Worm (Caenorhabditis elegans) whole organism, midembryonic: Measurements from ENCODE around the gene chil-24.

ENCODE experiments used
- T22C8.4 ChIP-seq: fragments of 200-800 bp; sonication (Bioruptor generic); IDR thresholded peaks from 2 replicates; pipeline ENCODE4 v1.3.6; 2022; ENCODE audit warnings: missing genetic modification characterization, missing compliant biosample characterization
- cog-1 ChIP-seq: sonication (generic microtip); optimal IDR thresholded peaks from 2 replicates; lab custom pipeline; 2016; ENCODE audit warnings: missing genetic modification characterization, missing compliant biosample characterization
- flt-1 ChIP-seq: fragments of 200-800 bp; sonication (Bioruptor generic); IDR thresholded peaks from 2 replicates; pipeline ENCODE4 v1.3.6; 2022; ENCODE audit warnings: missing genetic modification characterization, missing compliant biosample characterization
- klf-2 ChIP-seq: fragments of 200-800 bp; sonication (Bioruptor generic); conservative IDR thresholded peaks from 2 replicates; pipeline ENCODE4 v1.3.6; 2022; ENCODE audit warnings: missing genetic modification reagents, missing genetic modification characterization, missing compliant biosample characterization
- med-1 ChIP-seq: sonication (generic microtip); optimal IDR thresholded peaks from 2 replicates; lab custom pipeline; 2017; ENCODE audit warnings: missing genetic modification characterization, mild to moderate bottlenecking, missing compliant biosample characterization, antibody characterized with exemption, missing genetic modification reagents; ENCODE audit not compliant: insufficient read depth
- ref-1 ChIP-seq: fragments of 200-800 bp; sonication (Bioruptor generic); conservative IDR thresholded peaks from 2 replicates; pipeline ENCODE4 v1.3.6; 2022; ENCODE audit warnings: missing genetic modification reagents, missing genetic modification characterization, missing compliant biosample characterization
- tab-1 ChIP-seq: fragments of 200-800 bp; sonication (Bioruptor generic); IDR thresholded peaks from 2 replicates; pipeline ENCODE4 v1.3.6; 2022; ENCODE audit warnings: missing genetic modification characterization, missing compliant biosample characterization
- ztf-23 ChIP-seq: fragments of 200-800 bp; sonication (Bioruptor generic); IDR thresholded peaks from 2 replicates; pipeline ENCODE4 v1.3.6; 2022; ENCODE audit warnings: missing genetic modification reagents, missing genetic modification characterization, missing compliant biosample characterization
- ztf-29 ChIP-seq: fragments of 200-800 bp; sonication (Bioruptor generic); IDR thresholded peaks from 2 replicates; pipeline ENCODE4 v1.3.6; 2022; ENCODE audit warnings: missing genetic modification reagents, missing genetic modification characterization, missing compliant biosample characterization

The chil-24 gene

ce11 chrII:3108101-3108500 is 20.9 kb upstream of the chil-24 start:
- TF ChIP-seq T22C8.4 (GFP tag; lab: Robert Waterston, UW) (no peak), ztf-23 (GFP tag; lab: Robert Waterston, UW) (no peak), klf-2 (GFP tag; lab: Robert Waterston, UW) (no peak), tab-1 (0 out of 2 replicates have a peak, but pooled peaks have one; percentile 47)

- TF ChIP-seq ztf-29 (GFP tag; lab: Robert Waterston, UW) (no peak), tab-1 (no peak), ztf-23 (GFP tag; lab: Robert Waterston, UW) (no peak), flt-1 (GFP tag; lab: Robert Waterston, UW) (no peak), cog-1 (tag; lab: Kevin White, UChicago) (no peak), ref-1 (GFP tag; lab: Robert Waterston, UW) (no peak), med-1 (no peak), T22C8.4 (GFP tag; lab: Robert Waterston, UW) (no peak), klf-2 (GFP tag; lab: Robert Waterston, UW) (no peak)
Measured at ce11 chrII:3109533-3109932, 19.4 kb upstream of the chil-24 start.

DNA sequence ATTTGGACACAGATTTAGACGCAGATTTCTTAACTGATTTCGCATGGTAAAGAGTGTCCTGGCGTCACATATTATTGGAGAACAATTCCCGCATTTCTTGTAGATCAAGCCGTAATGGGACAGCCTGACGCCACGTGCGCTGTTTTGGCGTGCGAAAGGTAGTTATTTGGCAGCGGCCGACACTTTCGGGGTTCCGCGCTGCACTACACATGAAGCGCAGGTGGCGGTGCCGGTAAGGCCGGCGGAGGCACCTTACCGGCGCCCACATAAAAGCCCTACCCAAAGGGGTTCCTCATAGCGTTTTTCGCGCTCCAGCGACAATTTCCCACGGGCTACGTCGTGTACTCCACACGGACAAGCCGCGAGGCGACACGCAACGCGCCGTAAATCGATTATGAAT is 18.9 kb upstream of the chil-24 start:
- TF ChIP-seq ref-1 (GFP tag; lab: Robert Waterston, UW): no peak
- TF ChIP-seq med-1: no peak
- no peak for TF ChIP-seq flt-1 (GFP tag; lab: Robert Waterston, UW)

DNA sequence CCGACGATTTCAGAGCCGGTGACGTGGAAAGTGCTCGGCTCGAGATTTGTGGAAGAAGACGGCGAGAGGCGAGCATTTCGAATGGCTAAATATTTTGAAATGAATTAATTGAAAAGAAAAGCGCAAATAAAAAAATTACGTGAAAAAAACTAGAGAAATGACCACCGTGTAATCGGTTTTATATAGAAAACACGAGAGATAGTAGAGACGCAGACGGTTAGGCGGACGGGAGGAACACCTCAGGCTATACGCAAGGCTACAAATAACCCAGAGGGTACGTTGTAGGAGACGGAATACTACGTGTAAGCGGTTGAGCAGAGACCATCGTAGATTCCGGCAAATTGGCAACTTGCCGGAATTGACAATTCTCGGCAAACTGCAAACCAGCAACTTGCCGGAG is 17.8 kb upstream of the chil-24 start, which contains the start of gene Y25C1A.13:
Gene Y25C1A.13 (minus strand): TSS at position 101 of the 400 bp plus-strand sequence.
- no peak for TF ChIP-seq med-1
- TF ChIP-seq klf-2 (GFP tag; lab: Robert Waterston, UW): no peak
- no peak for TF ChIP-seq ztf-29 (GFP tag; lab: Robert Waterston, UW)
- no peak for TF ChIP-seq ref-1 (GFP tag; lab: Robert Waterston, UW)
- no peak for TF ChIP-seq cog-1 (tag; lab: Kevin White, UChicago)
- TF ChIP-seq tab-1: no peak
- no peak for TF ChIP-seq ztf-23 (GFP tag; lab: Robert Waterston, UW)
- no peak for TF ChIP-seq flt-1 (GFP tag; lab: Robert Waterston, UW)
- no peak for TF ChIP-seq T22C8.4 (GFP tag; lab: Robert Waterston, UW)

ce11 chrII:3112313-3112712 is 16.6 kb upstream of the chil-24 start, which contains the start of gene Y25C1A.2:
Gene Y25C1A.2, plus strand, starts transcription at chrII:3112613.
- TF ChIP-seq klf-2 (GFP tag; lab: Robert Waterston, UW): no peak
- TF ChIP-seq ztf-23 (GFP tag; lab: Robert Waterston, UW): no peak
- TF ChIP-seq T22C8.4 (GFP tag; lab: Robert Waterston, UW): no peak
- no peak for TF ChIP-seq cog-1 (tag; lab: Kevin White, UChicago)
- no peak for TF ChIP-seq flt-1 (GFP tag; lab: Robert Waterston, UW)
- TF ChIP-seq ref-1 (GFP tag; lab: Robert Waterston, UW): no peak
- no peak for TF ChIP-seq ztf-29 (GFP tag; lab: Robert Waterston, UW)
- no peak for TF ChIP-seq tab-1
- no peak for TF ChIP-seq med-1

ce11 chrII:3113289-3113688 is 15.7 kb upstream of the chil-24 start:
- TF ChIP-seq ztf-29 (GFP tag; lab: Robert Waterston, UW): no peak
- 0 out of 2 replicates have a peak, but pooled peaks have one; percentile 14 for TF ChIP-seq tab-1

ce11 chrII:3113934-3114333 is 15.0 kb upstream of the chil-24 start, which contains the start of gene clec-123:
Gene clec-123, plus strand, starts transcription at chrII:3114234.
- TF ChIP-seq cog-1 (tag; lab: Kevin White, UChicago): no peak
- TF ChIP-seq ztf-29 (GFP tag; lab: Robert Waterston, UW): no peak
- TF ChIP-seq ztf-23 (GFP tag; lab: Robert Waterston, UW): no peak
- no peak for TF ChIP-seq tab-1
- no peak for TF ChIP-seq T22C8.4 (GFP tag; lab: Robert Waterston, UW)
- no peak for TF ChIP-seq klf-2 (GFP tag; lab: Robert Waterston, UW)
- no peak for TF ChIP-seq med-1
- no peak for TF ChIP-seq flt-1 (GFP tag; lab: Robert Waterston, UW)
- TF ChIP-seq ref-1 (GFP tag; lab: Robert Waterston, UW): no peak

ce11 chrII:3117471-3117870 is 11.5 kb upstream of the chil-24 start, which contains the start of gene T10D4.7:
Gene T10D4.7, plus strand, starts transcription at chrII:3117771.
- TF ChIP-seq ztf-29 (GFP tag; lab: Robert Waterston, UW) (no peak), klf-2 (GFP tag; lab: Robert Waterston, UW) (no peak), flt-1 (GFP tag; lab: Robert Waterston, UW) (no peak), tab-1 (no peak), med-1 (no peak), cog-1 (tag; lab: Kevin White, UChicago) (no peak), ref-1 (GFP tag; lab: Robert Waterston, UW) (no peak), ztf-23 (GFP tag; lab: Robert Waterston, UW) (no peak), T22C8.4 (GFP tag; lab: Robert Waterston, UW) (no peak)

DNA sequence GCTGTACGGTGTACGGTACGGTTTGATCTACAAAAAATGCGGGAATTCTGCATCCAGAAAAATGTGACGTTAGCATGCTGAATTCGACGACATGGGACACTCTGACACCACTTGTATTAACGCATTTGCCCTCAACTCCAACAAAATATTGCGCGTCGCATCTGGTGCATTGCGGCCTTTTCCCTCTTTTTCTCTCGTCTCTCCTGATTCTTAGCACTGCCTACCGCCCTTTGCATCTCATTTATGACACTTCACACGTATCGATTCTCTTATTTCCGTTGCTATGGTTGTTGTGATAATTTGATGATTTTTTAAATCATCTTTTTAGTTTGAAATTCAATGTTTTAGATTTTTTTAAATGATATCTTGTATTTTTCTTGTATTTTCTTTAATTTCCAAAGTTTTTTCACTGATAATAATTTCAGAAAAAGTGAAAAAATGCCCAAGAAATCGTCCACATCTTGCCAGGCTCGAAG is 10.0 kb upstream of the chil-24 start, which contains the start of gene T10D4.6:
Gene T10D4.6 (plus strand): TSS at position 426 of the 476 bp plus-strand sequence.
- no peak for TF ChIP-seq tab-1
- no peak for TF ChIP-seq ztf-23 (GFP tag; lab: Robert Waterston, UW)
- TF ChIP-seq ref-1 (GFP tag; lab: Robert Waterston, UW): no peak
- TF ChIP-seq med-1: no peak
- TF ChIP-seq flt-1 (GFP tag; lab: Robert Waterston, UW): no peak
- TF ChIP-seq cog-1 (tag; lab: Kevin White, UChicago): peak; percentile 15
- TF ChIP-seq klf-2 (GFP tag; lab: Robert Waterston, UW): no peak
- TF ChIP-seq ztf-29 (GFP tag; lab: Robert Waterston, UW): no peak
- peak; percentile 53 for TF ChIP-seq T22C8.4 (GFP tag; lab: Robert Waterston, UW)

ce11 chrII:3123206-3123605 is 5.8 kb upstream of the chil-24 start, which contains the start of gene srh-71:
Gene srh-71, plus strand, starts transcription at chrII:3123506.
- TF ChIP-seq med-1 (no peak), klf-2 (GFP tag; lab: Robert Waterston, UW) (no peak), flt-1 (GFP tag; lab: Robert Waterston, UW) (no peak), ztf-29 (GFP tag; lab: Robert Waterston, UW) (no peak), ztf-23 (GFP tag; lab: Robert Waterston, UW) (no peak), cog-1 (tag; lab: Kevin White, UChicago) (no peak), T22C8.4 (GFP tag; lab: Robert Waterston, UW) (no peak), ref-1 (GFP tag; lab: Robert Waterston, UW) (no peak), tab-1 (no peak)
